Worm (Caenorhabditis elegans) whole organism, mixed stage, embryonic: Measurements from ENCODE around the gene F13H10.6.

Source experiments
- M03D4.4 ChIP-seq: sonication (generic microtip); optimal IDR thresholded peaks from 2 replicates; lab custom pipeline; 2017; ENCODE audit warnings: mild to moderate bottlenecking, missing genetic modification characterization, missing compliant biosample characterization
- bed-3 ChIP-seq: fragments of 200-800 bp; sonication (Bioruptor generic); optimal IDR thresholded peaks from 3 replicates; lab custom pipeline; 2018; ENCODE audit warnings: mild to moderate bottlenecking, missing genetic modification characterization, moderate library complexity, missing compliant biosample characterization
- blmp-1 ChIP-seq: fragments of 150-350 bp; optimal IDR thresholded peaks from 2 replicates; lab custom pipeline; 2014; ENCODE audit warnings: missing biosample characterization, missing genetic modification characterization
- ceh-39 ChIP-seq: fragments of 150-350 bp; optimal IDR thresholded peaks from 2 replicates; lab custom pipeline; 2014; ENCODE audit warnings: missing biosample characterization, missing genetic modification characterization
- drap-1 ChIP-seq: fragments of 200-800 bp; sonication (Bioruptor generic); optimal IDR thresholded peaks from 3 replicates; lab custom pipeline; 2018; ENCODE audit warnings: mild to moderate bottlenecking, missing genetic modification characterization, missing compliant biosample characterization
- elt-1 ChIP-seq: sonication (generic microtip); optimal IDR thresholded peaks from 2 replicates; lab custom pipeline; 2017; ENCODE audit warnings: missing genetic modification characterization, mild to moderate bottlenecking, missing compliant biosample characterization, antibody characterized with exemption, moderate library complexity, borderline replicate concordance; ENCODE audit not compliant: insufficient read depth
- flh-1 ChIP-seq: fragments of 200-800 bp; sonication (Bioruptor generic); optimal IDR thresholded peaks from 2 replicates; lab custom pipeline; 2018; ENCODE audit warnings: mild to moderate bottlenecking, missing genetic modification characterization, moderate library complexity, missing compliant biosample characterization
- ham-2 ChIP-seq: fragments of 200-800 bp; sonication (Bioruptor generic); optimal IDR thresholded peaks from 2 replicates; lab custom pipeline; 2018; ENCODE audit warnings: mild to moderate bottlenecking, missing genetic modification characterization, missing compliant biosample characterization
- hlh-1 ChIP-seq: fragments of 150-350 bp; optimal IDR thresholded peaks from 2 replicates; lab custom pipeline; 2014; ENCODE audit warnings: missing biosample characterization, missing genetic modification reagents, missing genetic modification characterization
- lin-13 ChIP-seq: fragments of 150-350 bp; optimal IDR thresholded peaks from 2 replicates; lab custom pipeline; 2014; ENCODE audit warnings: missing biosample characterization, missing genetic modification characterization
- lin-32 ChIP-seq: fragments of 200-800 bp; sonication (Bioruptor generic); optimal IDR thresholded peaks from 2 replicates; lab custom pipeline; 2018; ENCODE audit warnings: mild to moderate bottlenecking, missing genetic modification characterization, missing compliant biosample characterization
- lsy-2 ChIP-seq: fragments of 150-350 bp; optimal IDR thresholded peaks from 2 replicates; lab custom pipeline; 2014; ENCODE audit warnings: missing biosample characterization, missing genetic modification characterization
- mab-5 ChIP-seq: fragments of 150-350 bp; optimal IDR thresholded peaks from 2 replicates; lab custom pipeline; 2014; ENCODE audit warnings: missing biosample characterization, missing genetic modification characterization
- mls-2 ChIP-seq: sonication (generic microtip); optimal IDR thresholded peaks from 2 replicates; lab custom pipeline; 2016; ENCODE audit warnings: mild to moderate bottlenecking, missing genetic modification characterization, moderate library complexity, missing compliant biosample characterization
- nhr-12 ChIP-seq: fragments of 150-350 bp; optimal IDR thresholded peaks from 2 replicates; lab custom pipeline; 2014; ENCODE audit warnings: missing biosample characterization, missing genetic modification characterization
- nhr-2 ChIP-seq: fragments of 150-350 bp; optimal IDR thresholded peaks from 2 replicates; lab custom pipeline; 2014; ENCODE audit warnings: missing biosample characterization, missing genetic modification characterization
- nhr-237 ChIP-seq: fragments of 150-350 bp; optimal IDR thresholded peaks from 2 replicates; lab custom pipeline; 2014; ENCODE audit warnings: missing biosample characterization, missing genetic modification characterization
- nhr-76 ChIP-seq: sonication (generic microtip); optimal IDR thresholded peaks from 2 replicates; lab custom pipeline; 2017; ENCODE audit warnings: missing biosample characterization, missing genetic modification characterization
- pha-4 ChIP-seq: fragments of 150-350 bp; optimal IDR thresholded peaks from 2 replicates; lab custom pipeline; 2018; ENCODE audit warnings: missing biosample characterization, missing genetic modification reagents, missing genetic modification characterization
- sem-2 ChIP-seq: fragments of 200-800 bp; sonication (Bioruptor generic); optimal IDR thresholded peaks from 2 replicates; lab custom pipeline; 2018; ENCODE audit warnings: mild to moderate bottlenecking, missing genetic modification characterization, missing compliant biosample characterization
- snpc-4 ChIP-seq: fragments of 150-350 bp; optimal IDR thresholded peaks from 2 replicates; lab custom pipeline; 2014; ENCODE audit warnings: missing biosample characterization, missing genetic modification characterization
- sptf-1 ChIP-seq: sonication (generic microtip); optimal IDR thresholded peaks from 2 replicates; lab custom pipeline; 2017; ENCODE audit warnings: mild to moderate bottlenecking, missing genetic modification characterization, moderate library complexity, missing compliant biosample characterization
- tbx-8 ChIP-seq: fragments of 200-800 bp; sonication (Bioruptor generic); optimal IDR thresholded peaks from 2 replicates; lab custom pipeline; 2018; ENCODE audit warnings: mild to moderate bottlenecking, missing genetic modification characterization, moderate library complexity, missing compliant biosample characterization
- unc-120 ChIP-seq: sonication (generic microtip); optimal IDR thresholded peaks from 2 replicates; lab custom pipeline; 2017; ENCODE audit warnings: missing genetic modification characterization, missing compliant biosample characterization; ENCODE audit not compliant: poor library complexity, severe bottlenecking
- unc-39 ChIP-seq: fragments of 150-350 bp; optimal IDR thresholded peaks from 2 replicates; lab custom pipeline; 2014; ENCODE audit warnings: missing biosample characterization, missing genetic modification characterization
- unc-62 ChIP-seq: fragments of 150-350 bp; optimal IDR thresholded peaks from 2 replicates; lab custom pipeline; 2014; ENCODE audit warnings: missing biosample characterization, missing genetic modification reagents, missing genetic modification characterization
- zip-8 ChIP-seq: fragments of 150-350 bp; optimal IDR thresholded peaks from 2 replicates; lab custom pipeline; 2014; ENCODE audit warnings: missing biosample characterization, missing genetic modification characterization
- ztf-11 ChIP-seq: fragments of 150-350 bp; optimal IDR thresholded peaks from 2 replicates; lab custom pipeline; 2014; ENCODE audit warnings: missing biosample characterization, missing genetic modification characterization

F13H10.6 gene

DNA sequence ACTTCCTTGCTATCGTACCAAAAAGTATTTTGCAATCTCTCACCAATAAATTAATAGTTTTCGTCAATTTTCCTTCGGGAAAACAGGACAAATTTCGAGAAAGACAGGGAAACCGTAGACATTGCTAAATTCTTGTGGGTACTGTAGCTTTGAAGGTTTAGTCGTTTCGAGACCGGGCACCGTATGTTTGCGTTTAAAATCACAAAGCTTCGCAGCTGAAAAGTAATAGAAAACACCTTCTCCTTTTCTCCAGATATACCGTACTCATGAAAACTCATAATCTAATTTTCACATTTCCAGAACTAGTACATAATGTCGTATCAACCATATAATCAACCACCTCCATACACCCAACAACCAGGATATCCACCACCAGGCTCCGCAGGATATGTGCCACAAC lies at the start of gene F13H10.6:
Gene F13H10.6 (plus strand): TSS at position 301 of the 400 bp plus-strand sequence.
- TF ChIP-seq snpc-4 (tag; lab: Kevin White, UChicago), result no peak
- TF ChIP-seq bed-3 (GFP tag; lab: Kevin White, UChicago), result no peak
- TF ChIP-seq ceh-39 (tag; lab: Kevin White, UChicago), result no peak
- no peak for TF ChIP-seq nhr-2 (tag; lab: Kevin White, UChicago)
- no peak for TF ChIP-seq flh-1 (GFP tag; lab: Kevin White, UChicago)
- TF ChIP-seq nhr-237, result no peak
- no peak for TF ChIP-seq nhr-12 (tag; lab: Kevin White, UChicago)
- TF ChIP-seq ztf-11 (tag; lab: Kevin White, UChicago), result no peak
- TF ChIP-seq M03D4.4 (tag; lab: Kevin White, UChicago), result no peak
- no peak for TF ChIP-seq mls-2 (tag; lab: Kevin White, UChicago)
- TF ChIP-seq unc-62 (GFP tag; lab: Kevin White, UChicago), result no peak
- no peak for TF ChIP-seq sptf-1 (tag; lab: Kevin White, UChicago)
- no peak for TF ChIP-seq unc-120 (tag; lab: Kevin White, UChicago)
- TF ChIP-seq nhr-76 (tag; lab: Kevin White, UChicago), result no peak
- TF ChIP-seq hlh-1 (tag; lab: Kevin White, UChicago), result no peak
- no peak for TF ChIP-seq drap-1 (GFP tag; lab: Kevin White, UChicago)

- TF ChIP-seq ham-2 (no peak), lin-32 (GFP tag; lab: Kevin White, UChicago) (no peak), flh-1 (GFP tag; lab: Kevin White, UChicago) (no peak), sem-2 (no peak)
Observed at ce11 chrIV:10964688-10965087, 44.4 kb upstream of the F13H10.6 start.

ce11 chrIV:10966359-10966758 lies 42.7 kb upstream of the F13H10.6 start, which contains the start of the genes aqp-3 and Y69E1A.8:
TSS of gene aqp-3 (minus strand) at chrIV:10966459.
TSS of gene Y69E1A.8 (plus strand) at chrIV:10966604.
- TF ChIP-seq ham-2, result no peak
- no peak for TF ChIP-seq nhr-237
- no peak for TF ChIP-seq unc-62 (GFP tag; lab: Kevin White, UChicago)
- no peak for TF ChIP-seq lin-13 (tag; lab: Kevin White, UChicago)
- TF ChIP-seq bed-3 (GFP tag; lab: Kevin White, UChicago), result no peak
- no peak for TF ChIP-seq lsy-2 (tag; lab: Kevin White, UChicago)
- no peak for TF ChIP-seq ceh-39 (tag; lab: Kevin White, UChicago)

DNA sequence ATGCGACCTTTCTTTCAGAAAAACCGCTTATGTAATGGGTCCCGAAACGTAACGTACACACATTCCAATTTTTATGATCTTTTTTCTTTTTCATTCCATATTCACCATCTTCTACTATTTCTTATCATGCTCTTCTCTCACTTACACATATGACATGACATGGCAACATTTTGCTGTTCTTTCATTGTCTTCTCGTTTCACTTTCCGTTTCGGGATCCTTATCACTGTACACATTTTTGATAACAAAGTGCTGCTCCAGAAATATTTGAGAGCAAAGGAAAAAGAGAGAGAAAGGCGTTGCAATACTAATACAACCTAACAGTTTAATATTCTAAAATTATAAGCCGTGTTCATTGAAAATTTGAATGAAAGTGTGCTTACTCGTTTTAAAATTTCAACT lies 38.8 kb upstream of the F13H10.6 start:
- no peak for TF ChIP-seq drap-1 (GFP tag; lab: Kevin White, UChicago)
- TF ChIP-seq elt-1 (tag; lab: Kevin White, UChicago), result no peak
- TF ChIP-seq ham-2, result no peak

- TF ChIP-seq pha-4 (tag; lab: Kevin White, UChicago), result no peak
- no peak for TF ChIP-seq lin-13 (tag; lab: Kevin White, UChicago)
- no peak for TF ChIP-seq lsy-2 (tag; lab: Kevin White, UChicago)
- no peak for TF ChIP-seq tbx-8 (GFP tag; lab: Kevin White, UChicago)
- TF ChIP-seq blmp-1 (tag; lab: Kevin White, UChicago), result no peak
- no peak for TF ChIP-seq hlh-1 (tag; lab: Kevin White, UChicago)
- no peak for TF ChIP-seq nhr-237
- TF ChIP-seq nhr-12 (tag; lab: Kevin White, UChicago), result no peak
- TF ChIP-seq ztf-11 (tag; lab: Kevin White, UChicago), result no peak
Observed at ce11 chrIV:10970767-10971166, 38.3 kb upstream of the F13H10.6 start.

ce11 chrIV:10971636-10972199 lies 37.4 kb upstream of the F13H10.6 start:
- no peak for TF ChIP-seq lin-13 (tag; lab: Kevin White, UChicago)
- TF ChIP-seq nhr-237, result no peak
- no peak for TF ChIP-seq M03D4.4 (tag; lab: Kevin White, UChicago)
- no peak for TF ChIP-seq zip-8 (tag; lab: Kevin White, UChicago)
- no peak for TF ChIP-seq ham-2
- TF ChIP-seq drap-1 (GFP tag; lab: Kevin White, UChicago), result no peak
- no peak for TF ChIP-seq sem-2
- TF ChIP-seq mab-5, result no peak
- TF ChIP-seq unc-39 (tag; lab: Kevin White, UChicago), result no peak
- TF ChIP-seq hlh-1 (tag; lab: Kevin White, UChicago), result no peak
- no peak for TF ChIP-seq mls-2 (tag; lab: Kevin White, UChicago)
- TF ChIP-seq snpc-4 (tag; lab: Kevin White, UChicago), result no peak
